Fruit fly (Drosophila melanogaster): ENCODE data around the gene CG15756.

The CG15756 gene

DNA sequence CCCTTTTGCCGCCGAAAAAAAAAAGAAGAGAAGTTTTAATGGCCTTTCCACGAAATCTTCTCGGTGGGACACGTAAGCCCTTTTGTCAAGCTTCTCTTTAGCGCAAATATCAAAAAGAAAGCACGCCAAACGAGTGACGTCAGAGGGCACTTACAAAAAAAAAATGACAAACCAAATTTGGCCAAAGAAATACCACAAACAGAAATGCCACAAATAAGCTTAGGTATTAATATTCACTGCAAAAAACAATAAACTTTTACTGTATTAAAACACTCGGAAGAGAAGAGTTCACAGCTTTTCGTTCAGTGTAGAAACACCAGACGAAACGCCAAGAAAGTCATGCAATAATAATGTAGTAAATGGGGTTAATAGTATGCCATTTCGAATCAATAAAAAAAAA is 33.9 kb downstream of the CG15756 start:
- TF ChIP-seq Hnf4 (GFP tag; optimal IDR thresholded peaks at IDR 0.05), result peak; percentile 22
- TF ChIP-seq Dif (GFP tag; optimal IDR thresholded peaks at IDR 0.05; ENCODE audit: partially characterized antibody), result no peak
- TF ChIP-seq dsf (GFP tag; optimal IDR thresholded peaks at IDR 0.05; ENCODE audit: borderline replicate concordance), result no peak
- TF ChIP-seq HLH106 (tag; optimal IDR thresholded peaks at IDR 0.05), result no peak
- no peak for TF ChIP-seq GATAd (GFP tag; optimal IDR thresholded peaks at IDR 0.05)
- TF ChIP-seq foxo (GFP tag; optimal IDR thresholded peaks at IDR 0.05), result peak in 1 of 2 experiments; percentile 52
- TF ChIP-seq Abd-B (GFP tag; optimal IDR thresholded peaks at IDR 0.05), result no peak
- no peak for TF ChIP-seq Mio (GFP tag; optimal IDR thresholded peaks at IDR 0.05)
- no peak for TF ChIP-seq usp (GFP tag; optimal IDR thresholded peaks at IDR 0.05)
- no peak for TF ChIP-seq lola (GFP tag; optimal IDR thresholded peaks at IDR 0.05)
- no peak for TF ChIP-seq Jra (GFP tag; optimal IDR thresholded peaks at IDR 0.05)
- peak; percentile 41 for TF ChIP-seq br (GFP tag; optimal IDR thresholded peaks at IDR 0.05)
- no peak for TF ChIP-seq CrebA (GFP tag; optimal IDR thresholded peaks at IDR 0.05; ENCODE audit: borderline replicate concordance)
- TF ChIP-seq sage (GFP tag; optimal IDR thresholded peaks at IDR 0.05), result no peak
- TF ChIP-seq ey (GFP tag; optimal IDR thresholded peaks at IDR 0.05), result peak; percentile 38
- no peak for TF ChIP-seq dmrt93B (GFP tag; optimal IDR thresholded peaks at IDR 0.05)
- no peak for TF ChIP-seq Hr78 (GFP tag; optimal IDR thresholded peaks at IDR 0.05)
- no peak for TF ChIP-seq OdsH (GFP tag; optimal IDR thresholded peaks at IDR 0.05)
- TF ChIP-seq woc (GFP tag; optimal IDR thresholded peaks at IDR 0.05), result no peak
- TF ChIP-seq Vsx2 (GFP tag; optimal IDR thresholded peaks at IDR 0.05; ENCODE audit: partially characterized antibody), result no peak
- TF ChIP-seq fru (GFP tag; optimal IDR thresholded peaks at IDR 0.05), result peak; percentile 57
- peak; percentile 16 for TF ChIP-seq rgr (GFP tag; optimal IDR thresholded peaks at IDR 0.05)
- TF ChIP-seq h (GFP tag; optimal IDR thresholded peaks at IDR 0.05), result peak; percentile 32
- no peak for TF ChIP-seq jim (GFP tag; optimal IDR thresholded peaks at IDR 0.05)
- TF ChIP-seq tai (GFP tag; optimal IDR thresholded peaks at IDR 0.05), result no peak
- TF ChIP-seq dl (GFP tag; optimal IDR thresholded peaks at IDR 0.05; ENCODE audit: insufficient read depth in 1 of 2, partially characterized antibody in 2 of 2), result no peak
- TF ChIP-seq Dfd (GFP tag; optimal IDR thresholded peaks at IDR 0.05), result no peak
- TF ChIP-seq CG32264 (GFP tag; optimal IDR thresholded peaks at IDR 0.05), result no peak
- no peak for TF ChIP-seq pan (optimal IDR thresholded peaks at IDR 0.05)
- peak; percentile 25 for TF ChIP-seq psq (GFP tag; optimal IDR thresholded peaks at IDR 0.05)
- TF ChIP-seq Rel (GFP tag; optimal IDR thresholded peaks at IDR 0.05), result no peak
- TF ChIP-seq Rel (tag; optimal IDR thresholded peaks at IDR 0.05), result no peak
- TF ChIP-seq CG9705 (GFP tag; optimal IDR thresholded peaks at IDR 0.05), result no peak

- TF ChIP-seq N (GFP tag; optimal IDR thresholded peaks at IDR 0.05) (no peak), tai (GFP tag; optimal IDR thresholded peaks at IDR 0.05) (no peak), fru (GFP tag; optimal IDR thresholded peaks at IDR 0.05) (no peak), GATAd (GFP tag; optimal IDR thresholded peaks at IDR 0.05) (no peak), Dif (GFP tag; optimal IDR thresholded peaks at IDR 0.05; ENCODE audit: partially characterized antibody) (no peak), dsf (GFP tag; optimal IDR thresholded peaks at IDR 0.05; ENCODE audit: borderline replicate concordance) (no peak), Mio (GFP tag; optimal IDR thresholded peaks at IDR 0.05) (no peak), HLH106 (tag; optimal IDR thresholded peaks at IDR 0.05) (no peak), rgr (GFP tag; optimal IDR thresholded peaks at IDR 0.05) (no peak), Jra (GFP tag; optimal IDR thresholded peaks at IDR 0.05) (no peak), sv (GFP tag; optimal IDR thresholded peaks at IDR 0.05) (no peak), Myc (optimal IDR thresholded peaks at IDR 0.05) (no peak)
Measured at dm6 chrX:13568841-13569240, 34.6 kb downstream of the CG15756 start.

- no peak for TF ChIP-seq dmrt93B (GFP tag; optimal IDR thresholded peaks at IDR 0.05)
- TF ChIP-seq Rel (GFP tag; optimal IDR thresholded peaks at IDR 0.05), result no peak
- TF ChIP-seq Rel (tag; optimal IDR thresholded peaks at IDR 0.05), result peak; percentile 58
- peak in 1 of 2 experiments; percentile 48 for TF ChIP-seq foxo (GFP tag; optimal IDR thresholded peaks at IDR 0.05)
- TF ChIP-seq psq (GFP tag; optimal IDR thresholded peaks at IDR 0.05), result peak; percentile 24
- peak; percentile 1 for TF ChIP-seq tai (GFP tag; optimal IDR thresholded peaks at IDR 0.05)
- TF ChIP-seq usp (GFP tag; optimal IDR thresholded peaks at IDR 0.05), result no peak
- no peak for TF ChIP-seq pan (optimal IDR thresholded peaks at IDR 0.05)
- peak; percentile 67 for TF ChIP-seq Hr83 (GFP tag; optimal IDR thresholded peaks at IDR 0.05; ENCODE audit: poor library complexity, severe bottlenecking)
- peak; percentile 50 for TF ChIP-seq Hnf4 (GFP tag; optimal IDR thresholded peaks at IDR 0.05)
- TF ChIP-seq brk (GFP tag; optimal IDR thresholded peaks at IDR 0.05), result peak; percentile 67
- TF ChIP-seq Mio (GFP tag; optimal IDR thresholded peaks at IDR 0.05), result no peak
- peak; percentile 48 for TF ChIP-seq fru (GFP tag; optimal IDR thresholded peaks at IDR 0.05)
- TF ChIP-seq dsf (GFP tag; optimal IDR thresholded peaks at IDR 0.05; ENCODE audit: borderline replicate concordance), result no peak
- no peak for TF ChIP-seq woc (GFP tag; optimal IDR thresholded peaks at IDR 0.05)
- no peak for TF ChIP-seq CG9705 (GFP tag; optimal IDR thresholded peaks at IDR 0.05)
- no peak for TF ChIP-seq jim (GFP tag; optimal IDR thresholded peaks at IDR 0.05)
- TF ChIP-seq GATAd (GFP tag; optimal IDR thresholded peaks at IDR 0.05), result peak; percentile 36
- TF ChIP-seq N (GFP tag; optimal IDR thresholded peaks at IDR 0.05), result no peak
- TF ChIP-seq ey (GFP tag; optimal IDR thresholded peaks at IDR 0.05), result peak; percentile 10
- TF ChIP-seq OdsH (GFP tag; optimal IDR thresholded peaks at IDR 0.05), result peak; percentile 65
- TF ChIP-seq Dif (GFP tag; optimal IDR thresholded peaks at IDR 0.05; ENCODE audit: partially characterized antibody), result no peak
- TF ChIP-seq CG32264 (GFP tag; optimal IDR thresholded peaks at IDR 0.05), result peak; percentile 34
- TF ChIP-seq Abd-B (GFP tag; optimal IDR thresholded peaks at IDR 0.05), result no peak
- TF ChIP-seq Jra (GFP tag; optimal IDR thresholded peaks at IDR 0.05), result peak; percentile 22
- TF ChIP-seq Myc (optimal IDR thresholded peaks at IDR 0.05), result no peak
- peak; percentile 72 for TF ChIP-seq rgr (GFP tag; optimal IDR thresholded peaks at IDR 0.05)
- peak; percentile 81 for TF ChIP-seq h (GFP tag; optimal IDR thresholded peaks at IDR 0.05)
- TF ChIP-seq sv (GFP tag; optimal IDR thresholded peaks at IDR 0.05), result no peak
- no peak for TF ChIP-seq lola (GFP tag; optimal IDR thresholded peaks at IDR 0.05)
- no peak for TF ChIP-seq Hr78 (GFP tag; optimal IDR thresholded peaks at IDR 0.05)
- no peak for TF ChIP-seq Dfd (GFP tag; optimal IDR thresholded peaks at IDR 0.05)
- peak; percentile 5 for TF ChIP-seq Sp1 (GFP tag; optimal IDR thresholded peaks at IDR 0.05)
- no peak for TF ChIP-seq Vsx2 (GFP tag; optimal IDR thresholded peaks at IDR 0.05; ENCODE audit: partially characterized antibody)
- TF ChIP-seq br (GFP tag; optimal IDR thresholded peaks at IDR 0.05), result peak; percentile 47
- TF ChIP-seq HLH106 (tag; optimal IDR thresholded peaks at IDR 0.05), result no peak
- TF ChIP-seq CrebA (GFP tag; optimal IDR thresholded peaks at IDR 0.05; ENCODE audit: borderline replicate concordance), result peak; percentile 40
- no peak for TF ChIP-seq dl (GFP tag; optimal IDR thresholded peaks at IDR 0.05; ENCODE audit: insufficient read depth in 1 of 2, partially characterized antibody in 2 of 2)
- peak; percentile 59 for TF ChIP-seq sage (GFP tag; optimal IDR thresholded peaks at IDR 0.05)
Measured at dm6 chrX:13570255-13570654, 36.1 kb downstream of the CG15756 start.

Measured in whole organism, wandering third instar larva.